Worm (Caenorhabditis elegans) whole organism, L1 larva: ENCODE results near the gene ogdh-1.

Source experiments
- C04F5.9 ChIP-seq: sonication (generic microtip); optimal IDR thresholded peaks from 2 replicates; lab custom pipeline; 2016; ENCODE audit warnings: missing genetic modification characterization, missing compliant biosample characterization
- C34B4.2 ChIP-seq: sonication (generic microtip); optimal IDR thresholded peaks from 2 replicates; lab custom pipeline; 2017; ENCODE audit warnings: mild to moderate bottlenecking, missing genetic modification characterization, missing compliant biosample characterization
- F16B12.6 ChIP-seq: fragments of 150-350 bp; optimal IDR thresholded peaks from 2 replicates; lab custom pipeline; 2014; ENCODE audit warnings: missing biosample characterization, missing genetic modification characterization
- Y116A8C.19 ChIP-seq: sonication (generic microtip); optimal IDR thresholded peaks from 2 replicates; lab custom pipeline; 2016; ENCODE audit warnings: missing compliant biosample characterization, missing genetic modification characterization, borderline replicate concordance
- aly-2 ChIP-seq: fragments of 150-350 bp; optimal IDR thresholded peaks from 2 replicates; lab custom pipeline; 2014; ENCODE audit warnings: missing biosample characterization, missing genetic modification characterization
- ceh-82 ChIP-seq, 3 experiments: fragments of 150-350 bp in 1 of 3; sonication (generic microtip) in 2 of 3; optimal IDR thresholded peaks; 2 replicates each; lab custom pipeline; 2014 to 2017; ENCODE audit warnings: missing biosample characterization in 3 of 3, missing genetic modification characterization in 3 of 3
- ceh-88 ChIP-seq: fragments of 200-800 bp; sonication (Bioruptor generic); IDR thresholded peaks from 2 replicates; pipeline ENCODE4 v1.3.6; 2022; ENCODE audit warnings: missing genetic modification characterization, missing compliant biosample characterization
- dpl-1 ChIP-seq, 3 experiments: fragments of 150-350 bp in 2 of 3; sonication (generic microtip) in 1 of 3; optimal IDR thresholded peaks; 2 replicates each; lab custom pipeline; 2014 to 2017; ENCODE audit warnings: missing biosample characterization in 3 of 3, missing genetic modification characterization in 3 of 3, missing genetic modification reagents in 3 of 3
- dsc-1 ChIP-seq: sonication (generic microtip); optimal IDR thresholded peaks from 2 replicates; lab custom pipeline; 2016; ENCODE audit warnings: mild to moderate bottlenecking, missing genetic modification characterization, missing compliant biosample characterization
- efl-1 ChIP-seq, 4 experiments: fragments of 150-350 bp; optimal IDR thresholded peaks in 3 of 4; peaks in 1 of 4; 1 replicate in 1 of 4; 2 replicates in 3 of 4; lab custom pipeline; 2014; ENCODE audit warnings: missing biosample characterization in 2 of 4, missing genetic modification characterization in 2 of 4, missing genetic modification reagents in 2 of 4
- egl-27 ChIP-seq, 2 experiments: fragments of 150-350 bp in 1 of 2; sonication (generic microtip); optimal IDR thresholded peaks; 3 replicates each; lab custom pipeline; 2017 to 2018; ENCODE audit warnings: missing biosample characterization in 2 of 2, missing genetic modification characterization in 2 of 2, missing genetic modification reagents in 2 of 2
- elt-3 ChIP-seq, 6 experiments: fragments of 150-350 bp in 1 of 6; sonication (generic microtip); optimal IDR thresholded peaks; 2 replicates each; lab custom pipeline; 2017 to 2018; ENCODE audit warnings: missing biosample characterization in 6 of 6, missing genetic modification characterization in 6 of 6, inconsistent platforms in 1 of 6
- ets-5 ChIP-seq: fragments of 200-800 bp; sonication (Bioruptor generic); IDR thresholded peaks from 2 replicates; pipeline ENCODE4 v1.3.6; 2022; ENCODE audit warnings: missing genetic modification characterization, missing compliant biosample characterization
- fkh-10 ChIP-seq: sonication (generic microtip); optimal IDR thresholded peaks from 2 replicates; lab custom pipeline; 2017; ENCODE audit warnings: missing biosample characterization, missing genetic modification reagents, missing genetic modification characterization
- fkh-8 ChIP-seq: sonication (generic microtip); optimal IDR thresholded peaks from 2 replicates; lab custom pipeline; 2016; ENCODE audit warnings: mild to moderate bottlenecking, missing genetic modification characterization, missing compliant biosample characterization
- grh-1 ChIP-seq: fragments of 200-800 bp; sonication (Bioruptor generic); IDR thresholded peaks from 2 replicates; pipeline ENCODE4 v1.3.6; 2022; ENCODE audit warnings: missing genetic modification reagents, missing genetic modification characterization, missing compliant biosample characterization
- irx-1 ChIP-seq: sonication (generic microtip); optimal IDR thresholded peaks from 2 replicates; lab custom pipeline; 2016; ENCODE audit warnings: missing genetic modification characterization, missing compliant biosample characterization
- isw-1 ChIP-seq: fragments of 200-800 bp; sonication (Bioruptor generic); IDR thresholded peaks from 2 replicates; pipeline ENCODE4 v1.3.6; 2022; ENCODE audit warnings: missing genetic modification characterization, missing compliant biosample characterization
- lin-14 ChIP-seq: fragments of 200-800 bp; sonication (Bioruptor generic); optimal IDR thresholded peaks from 2 replicates; lab custom pipeline; 2018; ENCODE audit warnings: mild to moderate bottlenecking, missing genetic modification characterization, moderate library complexity, missing compliant biosample characterization
- lin-35 ChIP-seq, 2 experiments: fragments of 150-350 bp; optimal IDR thresholded peaks; 2 replicates each; lab custom pipeline; 2014; ENCODE audit warnings: missing biosample characterization in 2 of 2, missing genetic modification characterization in 2 of 2, missing genetic modification reagents in 2 of 2
- lsy-2 ChIP-seq, 2 experiments: fragments of 150-350 bp; optimal IDR thresholded peaks; 2 replicates each; lab custom pipeline; 2014; ENCODE audit warnings: missing biosample characterization in 2 of 2, missing genetic modification characterization in 2 of 2
- mab-9 ChIP-seq: fragments of 200-800 bp; sonication (Bioruptor generic); IDR thresholded peaks from 2 replicates; pipeline ENCODE4 v1.3.6; 2022; ENCODE audit warnings: missing genetic modification reagents, missing genetic modification characterization, missing compliant biosample characterization
- nhr-19 ChIP-seq: fragments of 200-800 bp; sonication (Bioruptor generic); conservative IDR thresholded peaks from 2 replicates; pipeline ENCODE4 v1.3.6; 2022; ENCODE audit warnings: missing genetic modification characterization, missing compliant biosample characterization
- nhr-20 ChIP-seq: sonication (generic microtip); optimal IDR thresholded peaks from 2 replicates; lab custom pipeline; 2016; ENCODE audit warnings: mild to moderate bottlenecking, missing genetic modification characterization, missing compliant biosample characterization
- nhr-47 ChIP-seq: sonication (generic microtip); optimal IDR thresholded peaks from 2 replicates; lab custom pipeline; 2016; ENCODE audit warnings: mild to moderate bottlenecking, missing genetic modification characterization, moderate library complexity, missing compliant biosample characterization
- nhr-71 ChIP-seq: sonication (generic microtip); optimal IDR thresholded peaks from 2 replicates; lab custom pipeline; 2016; ENCODE audit warnings: mild to moderate bottlenecking, missing genetic modification characterization, moderate library complexity, missing compliant biosample characterization
- nhr-77 ChIP-seq: fragments of 150-350 bp; optimal IDR thresholded peaks from 2 replicates; lab custom pipeline; 2014; ENCODE audit warnings: missing biosample characterization, missing genetic modification characterization
- nhr-84 ChIP-seq: sonication (generic microtip); optimal IDR thresholded peaks from 2 replicates; lab custom pipeline; 2017; ENCODE audit warnings: missing biosample characterization, missing genetic modification characterization
- nhr-85 ChIP-seq: sonication (generic microtip); peaks from one replicate; lab custom pipeline; 2016; ENCODE audit warnings: missing genetic modification characterization, inconsistent platforms, missing compliant biosample characterization
- pag-3 ChIP-seq: sonication (generic microtip); optimal IDR thresholded peaks from 2 replicates; lab custom pipeline; 2017; ENCODE audit warnings: missing genetic modification characterization, mild to moderate bottlenecking, missing compliant biosample characterization, antibody characterized with exemption, borderline replicate concordance; ENCODE audit not compliant: insufficient read depth
- pax-3 ChIP-seq: fragments of 200-800 bp; sonication (Bioruptor generic); optimal IDR thresholded peaks from 2 replicates; lab custom pipeline; 2018; ENCODE audit warnings: mild to moderate bottlenecking, missing genetic modification characterization, moderate library complexity, missing compliant biosample characterization
- rnt-1 ChIP-seq: sonication (generic microtip); optimal IDR thresholded peaks from 2 replicates; lab custom pipeline; 2016; ENCODE audit warnings: mild to moderate bottlenecking, missing genetic modification characterization, moderate library complexity, missing compliant biosample characterization
- skn-1 ChIP-seq: fragments of 150-350 bp; optimal IDR thresholded peaks from 2 replicates; lab custom pipeline; 2014; ENCODE audit warnings: missing biosample characterization, missing genetic modification characterization
- snu-23 ChIP-seq: sonication (generic microtip); optimal IDR thresholded peaks from 2 replicates; lab custom pipeline; 2016; ENCODE audit warnings: missing genetic modification characterization, missing compliant biosample characterization
- swsn-7 ChIP-seq: sonication (generic microtip); optimal IDR thresholded peaks from 2 replicates; lab custom pipeline; 2016; ENCODE audit warnings: missing genetic modification characterization, missing compliant biosample characterization
- tbx-2 ChIP-seq: sonication (generic microtip); optimal IDR thresholded peaks from 2 replicates; lab custom pipeline; 2016; ENCODE audit warnings: missing genetic modification characterization, missing compliant biosample characterization
- unc-86 ChIP-seq: sonication (generic microtip); optimal IDR thresholded peaks from 2 replicates; lab custom pipeline; 2016; ENCODE audit warnings: missing genetic modification characterization, missing compliant biosample characterization
- unc-98 ChIP-seq: fragments of 200-800 bp; sonication (Bioruptor generic); IDR thresholded peaks from 2 replicates; pipeline ENCODE4 v1.3.6; 2022; ENCODE audit warnings: missing genetic modification characterization, missing compliant biosample characterization
- xbp-1 ChIP-seq: sonication (generic microtip); optimal IDR thresholded peaks from 2 replicates; lab custom pipeline; 2016; ENCODE audit warnings: missing genetic modification characterization, missing compliant biosample characterization
- ztf-11 ChIP-seq, 2 experiments: sonication (generic microtip); optimal IDR thresholded peaks; 2 replicates each; lab custom pipeline; 2016 to 2017; ENCODE audit warnings: missing genetic modification characterization in 2 of 2, missing biosample characterization in 1 of 2, missing compliant biosample characterization in 1 of 2
- ztf-4 ChIP-seq: fragments of 150-350 bp; optimal IDR thresholded peaks from 2 replicates; lab custom pipeline; 2014; ENCODE audit warnings: missing biosample characterization, missing genetic modification characterization

The ogdh-1 gene

ce11 chrIV:4725478-4725920, 21.7 kb upstream of the ogdh-1 start (continued):
- TF ChIP-seq C34B4.2 (tag; lab: Kevin White, UChicago) (peak; percentile 20), lin-35 (GFP tag; optimal IDR thresholded peaks at IDR 0.05; lab: Kevin White, UChicago) (peak; percentile 29 to 43), elt-3 (tag; optimal IDR thresholded peaks at IDR 0.05; lab: Kevin White, UChicago) (peak in 1 of 6 experiments; percentile 14), nhr-77 (tag; lab: Kevin White, UChicago) (peak; percentile 53), ets-5 (peak; percentile 99), ceh-88 (GFP tag; lab: Robert Waterston, UW) (peak; percentile 99), rnt-1 (tag; lab: Kevin White, UChicago) (peak; percentile 47), fkh-10 (GFP tag; lab: Kevin White, UChicago) (peak; percentile 16), ztf-11 (tag; optimal IDR thresholded peaks at IDR 0.05; lab: Kevin White, UChicago) (peak in 1 of 2 experiments; percentile 74)

ce11 chrIV:4724562-4724961, 20.8 kb upstream of the ogdh-1 start, which contains the start of gene K08F11.1:
TSS of gene K08F11.1 (plus strand) at chrIV:4724862.
- no peak for TF ChIP-seq pag-3
- TF ChIP-seq Y116A8C.19 (tag; lab: Kevin White, UChicago): no peak
- no peak for TF ChIP-seq mab-9 (GFP tag; lab: Robert Waterston, UW)
- no peak for TF ChIP-seq rnt-1 (tag; lab: Kevin White, UChicago)
- TF ChIP-seq egl-27 (tag; optimal IDR thresholded peaks at IDR 0.05; lab: Kevin White, UChicago): no peak
- TF ChIP-seq, all 84 proteins: peak for 0

- TF ChIP-seq nhr-84 (no peak), ceh-82 (tag; optimal IDR thresholded peaks at IDR 0.05; lab: Kevin White, UChicago) (no peak), F16B12.6 (no peak), C34B4.2 (tag; lab: Kevin White, UChicago) (no peak), aly-2 (tag; lab: Kevin White, UChicago) (no peak), skn-1 (no peak), irx-1 (no peak), nhr-71 (tag; lab: Kevin White, UChicago) (no peak), pax-3 (no peak), ztf-4 (tag; lab: Kevin White, UChicago) (no peak)
Observed at ce11 chrIV:4723687-4724086, 19.9 kb upstream of the ogdh-1 start.

- TF ChIP-seq unc-98: peak; percentile 95
- TF ChIP-seq nhr-20: peak; percentile 46
- TF ChIP-seq ceh-88 (GFP tag; lab: Robert Waterston, UW): peak; percentile 97
- TF ChIP-seq swsn-7 (tag; lab: Kevin White, UChicago): peak; percentile 24
- TF ChIP-seq F16B12.6: peak; percentile 61
- TF ChIP-seq tbx-2 (tag; lab: Kevin White, UChicago): peak; percentile 39
- peak in 2 of 3 experiments; percentile 50 for TF ChIP-seq dpl-1 (GFP tag; optimal IDR thresholded peaks at IDR 0.05; lab: Kevin White, UChicago)
- TF ChIP-seq nhr-85 (tag; lab: Kevin White, UChicago): peak; percentile 58
- peak; percentile 3 for TF ChIP-seq C04F5.9 (tag; lab: Kevin White, UChicago)
- TF ChIP-seq unc-86 (tag; lab: Kevin White, UChicago): peak; percentile 29
- TF ChIP-seq dsc-1 (tag; lab: Kevin White, UChicago): peak; percentile 32
- TF ChIP-seq efl-1 (optimal IDR thresholded peaks at IDR 0.05; lab: Kevin White, UChicago): peak; percentile 36 to 60
- peak; percentile 63 to 75 for TF ChIP-seq efl-1 (GFP tag; optimal IDR thresholded peaks at IDR 0.05 in 1 of 2; lab: Kevin White, UChicago)
- TF ChIP-seq rnt-1 (tag; lab: Kevin White, UChicago): peak; percentile 64
- TF ChIP-seq nhr-19: peak; percentile 98
- TF ChIP-seq xbp-1 (tag; lab: Kevin White, UChicago): peak; percentile 44
- TF ChIP-seq nhr-71 (tag; lab: Kevin White, UChicago): peak; percentile 71
- peak; percentile 61 to 89 for TF ChIP-seq lsy-2 (tag; optimal IDR thresholded peaks at IDR 0.05; lab: Kevin White, UChicago)
- TF ChIP-seq snu-23 (GFP tag; lab: Kevin White, UChicago): peak; percentile 42
- TF ChIP-seq grh-1 (GFP tag; lab: Robert Waterston, UW): peak; percentile 97
- peak; percentile 60 for TF ChIP-seq fkh-8 (tag; lab: Kevin White, UChicago)
- peak; percentile 93 for TF ChIP-seq mab-9 (GFP tag; lab: Robert Waterston, UW)
- TF ChIP-seq isw-1 (GFP tag; lab: Robert Waterston, UW): peak; percentile 95
- peak; percentile 77 for TF ChIP-seq nhr-47 (tag; lab: Kevin White, UChicago)
- peak; percentile 47 for TF ChIP-seq lin-14 (GFP tag; lab: Kevin White, UChicago)
- peak; percentile 31 to 60 for TF ChIP-seq lin-35 (GFP tag; optimal IDR thresholded peaks at IDR 0.05; lab: Kevin White, UChicago)
Observed at ce11 chrIV:4720522-4720921, 16.7 kb upstream of the ogdh-1 start.
